Worm (Caenorhabditis elegans) whole organism, young adult: ENCODE results near the gene cblc-1.

Experiments used
- F10E7.11 ChIP-seq: sonication (generic microtip); optimal IDR thresholded peaks from 2 replicates; lab custom pipeline; 2017; ENCODE audit warnings: mild to moderate bottlenecking, missing genetic modification characterization, moderate library complexity, missing compliant biosample characterization
- F55B11.4 ChIP-seq: sonication (generic microtip); optimal IDR thresholded peaks from 2 replicates; lab custom pipeline; 2016; ENCODE audit warnings: missing compliant biosample characterization, missing genetic modification characterization, borderline replicate concordance; ENCODE audit not compliant: insufficient read depth
- T07F8.4 ChIP-seq: sonication (generic microtip); optimal IDR thresholded peaks from 2 replicates; lab custom pipeline; 2016; ENCODE audit warnings: mild to moderate bottlenecking, missing genetic modification characterization, moderate library complexity, missing compliant biosample characterization
- Y95B8A.8 ChIP-seq: fragments of 200-800 bp; sonication (Bioruptor generic); IDR thresholded peaks from 2 replicates; pipeline ENCODE4 v1.3.6; 2022; ENCODE audit warnings: missing genetic modification reagents, missing genetic modification characterization, missing compliant biosample characterization
- ZK185.1 ChIP-seq: sonication (generic microtip); optimal IDR thresholded peaks from 2 replicates; lab custom pipeline; 2016; ENCODE audit warnings: mild to moderate bottlenecking, missing genetic modification characterization, missing compliant biosample characterization; ENCODE audit not compliant: poor library complexity, severe bottlenecking
- aptf-3 ChIP-seq: fragments of 200-800 bp; sonication (Bioruptor generic); IDR thresholded peaks from 2 replicates; pipeline ENCODE4 v1.3.6; 2022; ENCODE audit warnings: missing genetic modification characterization, missing compliant biosample characterization
- atf-7 ChIP-seq: sonication (generic microtip); optimal IDR thresholded peaks from 2 replicates; lab custom pipeline; 2017; ENCODE audit warnings: mild to moderate bottlenecking, missing genetic modification characterization, missing compliant biosample characterization
- bed-1 ChIP-seq: fragments of 200-800 bp; sonication (Bioruptor generic); IDR thresholded peaks from 2 replicates; pipeline ENCODE4 v1.3.6; 2022; ENCODE audit warnings: missing genetic modification reagents, missing genetic modification characterization, missing compliant biosample characterization
- cebp-2 ChIP-seq: fragments of 200-800 bp; sonication (Bioruptor generic); IDR thresholded peaks from 2 replicates; pipeline ENCODE4 v1.3.6; 2022; ENCODE audit warnings: missing genetic modification characterization, missing compliant biosample characterization
- ceh-79 ChIP-seq: sonication (generic microtip); optimal IDR thresholded peaks from 2 replicates; lab custom pipeline; 2017; ENCODE audit warnings: mild to moderate bottlenecking, missing genetic modification characterization, missing compliant biosample characterization
- ceh-91 ChIP-seq: fragments of 200-800 bp; sonication (Bioruptor generic); IDR thresholded peaks from 2 replicates; pipeline ENCODE4 v1.3.6; 2022; ENCODE audit warnings: missing genetic modification reagents, missing genetic modification characterization, missing compliant biosample characterization
- dpff-1 ChIP-seq: sonication (generic microtip); optimal IDR thresholded peaks from 2 replicates; lab custom pipeline; 2017; ENCODE audit warnings: mild to moderate bottlenecking, missing genetic modification characterization, missing compliant biosample characterization
- efl-1 ChIP-seq: fragments of 150-350 bp; optimal IDR thresholded peaks from 2 replicates; lab custom pipeline; 2014; ENCODE audit warnings: missing biosample characterization, missing genetic modification reagents, missing genetic modification characterization
- him-1 ChIP-seq: sonication (generic microtip); optimal IDR thresholded peaks from 2 replicates; lab custom pipeline; 2016; ENCODE audit warnings: missing genotype, missing genetic modification reagents, missing genetic modification characterization, missing compliant biosample characterization
- let-526 ChIP-seq: fragments of 200-800 bp; sonication (Bioruptor generic); IDR thresholded peaks from 2 replicates; pipeline ENCODE4 v1.3.6; 2022; ENCODE audit warnings: missing genetic modification reagents, missing genetic modification characterization, missing compliant biosample characterization
- lin-26 ChIP-seq: fragments of 200-800 bp; sonication (Bioruptor generic); IDR thresholded peaks from 2 replicates; pipeline ENCODE4 v1.3.6; 2022; ENCODE audit warnings: missing genetic modification reagents, missing genetic modification characterization, missing compliant biosample characterization
- lin-40 ChIP-seq: sonication (generic microtip); optimal IDR thresholded peaks from 2 replicates; lab custom pipeline; 2016; ENCODE audit warnings: missing genetic modification characterization, mild to moderate bottlenecking, missing compliant biosample characterization, missing genotype, missing genetic modification reagents
- lir-1 ChIP-seq: fragments of 200-800 bp; sonication (Bioruptor generic); conservative IDR thresholded peaks from 2 replicates; pipeline ENCODE4 v1.3.6; 2022; ENCODE audit warnings: missing genetic modification reagents, missing genetic modification characterization, missing compliant biosample characterization
- lsy-27 ChIP-seq: sonication (generic microtip); optimal IDR thresholded peaks from 2 replicates; lab custom pipeline; 2017; ENCODE audit warnings: missing genetic modification characterization, mild to moderate bottlenecking, missing compliant biosample characterization, antibody characterized with exemption, missing genotype, borderline replicate concordance; ENCODE audit not compliant: insufficient read depth
- madf-10 ChIP-seq: sonication (generic microtip); optimal IDR thresholded peaks from 2 replicates; lab custom pipeline; 2016; ENCODE audit warnings: mild to moderate bottlenecking, missing genetic modification characterization, missing compliant biosample characterization
- mcd-1 ChIP-seq: fragments of 200-800 bp; sonication (Bioruptor generic); IDR thresholded peaks from 2 replicates; pipeline ENCODE4 v1.3.6; 2022; ENCODE audit warnings: missing genetic modification reagents, missing genetic modification characterization, missing compliant biosample characterization
- mes-4 ChIP-seq: sonication (generic microtip); optimal IDR thresholded peaks from 2 replicates; lab custom pipeline; 2016; ENCODE audit warnings: missing genotype, missing genetic modification characterization, missing compliant biosample characterization
- mxl-1 ChIP-seq: sonication (generic microtip); optimal IDR thresholded peaks from 2 replicates; lab custom pipeline; 2016; ENCODE audit warnings: missing genetic modification characterization, missing compliant biosample characterization
- nfyb-1 ChIP-seq: fragments of 200-800 bp; sonication (Bioruptor generic); IDR thresholded peaks from 2 replicates; pipeline ENCODE4 v1.3.6; 2022; ENCODE audit warnings: missing genetic modification reagents, missing genetic modification characterization, missing compliant biosample characterization
- nhr-27 ChIP-seq: fragments of 200-800 bp; sonication (Bioruptor generic); optimal IDR thresholded peaks from 2 replicates; lab custom pipeline; 2018; ENCODE audit warnings: mild to moderate bottlenecking, missing genetic modification characterization, moderate library complexity, missing compliant biosample characterization
- nhr-80 ChIP-seq: sonication (generic microtip); optimal IDR thresholded peaks from 2 replicates; lab custom pipeline; 2016; ENCODE audit warnings: missing genetic modification characterization, missing compliant biosample characterization
- sea-2 ChIP-seq: fragments of 200-800 bp; sonication (Bioruptor generic); IDR thresholded peaks from 2 replicates; pipeline ENCODE4 v1.3.6; 2022; ENCODE audit warnings: missing genetic modification characterization, missing compliant biosample characterization
- snpc-4 ChIP-seq, 5 experiments: fragments of 150-350 bp in 1 of 5; sonication (generic microtip) in 4 of 5; optimal IDR thresholded peaks; 2 replicates each; lab custom pipeline; 2014 to 2018; ENCODE audit warnings: missing genetic modification characterization in 5 of 5, missing biosample characterization in 3 of 5, antibody characterized with exemption in 2 of 5, mild to moderate bottlenecking in 2 of 5, missing compliant biosample characterization in 2 of 5, missing genotype in 2 of 5, moderate library complexity in 2 of 5, missing genetic modification reagents in 1 of 5
- tlf-1 ChIP-seq: fragments of 200-800 bp; sonication (Bioruptor generic); optimal IDR thresholded peaks from 2 replicates; lab custom pipeline; 2018; ENCODE audit warnings: mild to moderate bottlenecking, missing genetic modification characterization, missing compliant biosample characterization
- unc-62 ChIP-seq: fragments of 150-350 bp; optimal IDR thresholded peaks from 2 replicates; lab custom pipeline; 2014; ENCODE audit warnings: missing biosample characterization, missing genetic modification reagents, missing genetic modification characterization
- xnd-1 ChIP-seq: sonication (generic microtip); optimal IDR thresholded peaks from 2 replicates; lab custom pipeline; 2016; ENCODE audit warnings: missing genotype, missing genetic modification reagents, missing genetic modification characterization, missing compliant biosample characterization
- ztf-25 ChIP-seq: fragments of 200-800 bp; sonication (Bioruptor generic); IDR thresholded peaks from 2 replicates; pipeline ENCODE4 v1.3.6; 2022; ENCODE audit warnings: missing genetic modification reagents, missing genetic modification characterization, missing compliant biosample characterization
- ztf-6 ChIP-seq: fragments of 200-800 bp; sonication (Bioruptor generic); IDR thresholded peaks from 2 replicates; pipeline ENCODE4 v1.3.6; 2022; ENCODE audit warnings: missing genetic modification reagents, missing genetic modification characterization, missing compliant biosample characterization

The cblc-1 gene

DNA sequence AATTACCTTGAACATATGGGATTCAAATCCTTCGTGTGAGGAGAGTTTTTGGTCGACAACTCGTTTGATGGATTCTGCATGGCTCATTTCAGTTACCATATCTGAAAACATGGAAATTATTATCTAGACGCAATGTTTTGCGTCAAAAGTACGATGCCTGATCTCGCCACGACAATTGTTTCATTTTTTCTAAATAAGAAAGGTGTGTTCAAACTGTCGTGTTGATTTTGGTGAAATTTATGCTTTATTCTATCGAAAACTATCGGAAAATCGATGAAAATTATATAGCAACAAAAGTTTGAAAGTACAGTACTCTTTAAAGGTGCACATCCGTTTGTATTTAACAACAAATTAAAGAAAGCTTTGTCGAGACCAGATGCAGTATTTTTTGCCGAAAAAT lies at the start of gene cblc-1:
Gene cblc-1, minus strand, starts transcription at position 101 of the 400 bp plus-strand sequence.
- no peak for TF ChIP-seq lir-1 (GFP tag; lab: Robert Waterston, UW)
- no peak for TF ChIP-seq lin-26
- no peak for TF ChIP-seq nhr-27 (tag; lab: Kevin White, UChicago)
- TF ChIP-seq let-526 (GFP tag; lab: Robert Waterston, UW), result no peak
- TF ChIP-seq lsy-27 (tag; lab: Kevin White, UChicago), result no peak
- no peak for TF ChIP-seq nfyb-1 (GFP tag; lab: Robert Waterston, UW)
- no peak for TF ChIP-seq cebp-2
- TF ChIP-seq mcd-1 (GFP tag; lab: Robert Waterston, UW), result no peak
- TF ChIP-seq snpc-4 (GFP tag; optimal IDR thresholded peaks at IDR 0.05; lab: Kevin White, UChicago), result no peak
- TF ChIP-seq snpc-4 (tag; optimal IDR thresholded peaks at IDR 0.05; lab: Kevin White, UChicago), result no peak
- no peak for TF ChIP-seq ztf-25
- TF ChIP-seq ZK185.1 (tag; lab: Kevin White, UChicago), result no peak
- TF ChIP-seq dpff-1, result no peak
- TF ChIP-seq efl-1 (GFP tag; lab: Kevin White, UChicago), result no peak
- TF ChIP-seq ztf-6 (GFP tag; lab: Robert Waterston, UW), result no peak
- no peak for TF ChIP-seq F10E7.11
- TF ChIP-seq F55B11.4 (tag; lab: Kevin White, UChicago), result no peak
- TF ChIP-seq sea-2, result no peak
- TF ChIP-seq T07F8.4 (tag; lab: Kevin White, UChicago), result no peak

DNA sequence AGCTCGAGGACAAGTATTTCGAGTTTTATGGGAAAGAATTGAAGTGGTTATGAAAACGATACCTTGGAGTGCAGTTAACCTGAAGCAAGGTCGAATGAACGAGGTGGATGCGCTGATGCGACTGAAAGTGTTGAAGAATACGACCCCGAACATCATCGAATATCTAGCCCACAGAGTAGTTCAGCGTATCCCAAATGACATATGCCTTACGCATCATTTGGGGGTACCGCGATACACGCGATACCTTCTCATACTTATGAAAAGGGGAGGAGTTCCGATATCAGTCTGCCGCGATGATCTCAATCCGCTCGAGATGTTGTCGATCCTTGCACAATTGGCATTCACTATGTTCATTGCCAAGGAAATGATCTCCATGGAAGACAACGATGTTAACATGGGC lies 48.9 kb upstream of the cblc-1 start, which contains the start of gene T27F7.12:
Gene T27F7.12, plus strand, starts transcription at position 301 of the 400 bp plus-strand sequence.
- TF ChIP-seq aptf-3, result 0 out of 2 replicates have a peak, but pooled peaks have one; percentile 33
- TF ChIP-seq atf-7, result no peak

DNA sequence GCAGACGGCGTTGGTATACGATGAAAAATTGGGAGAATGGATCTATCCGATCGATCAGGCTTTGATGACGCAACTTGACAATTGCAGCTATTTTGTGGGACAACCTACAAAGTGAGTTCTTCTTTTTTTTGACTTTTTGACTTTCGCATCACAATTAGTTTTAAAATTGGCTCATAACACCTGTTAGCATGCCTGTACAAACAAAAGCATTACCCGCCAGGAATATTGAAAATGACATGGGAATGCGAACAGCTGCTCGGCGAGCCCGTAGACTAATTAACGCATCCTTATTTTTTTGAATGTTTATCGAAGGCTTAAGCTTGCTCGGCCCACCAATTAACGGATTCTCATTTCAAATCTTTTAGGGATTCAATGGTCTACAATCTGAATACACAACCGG lies 46.3 kb upstream of the cblc-1 start:
- TF ChIP-seq ceh-79 (tag; lab: Kevin White, UChicago), result no peak
- TF ChIP-seq tlf-1 (GFP tag; lab: Kevin White, UChicago), result no peak
- TF ChIP-seq mxl-1 (tag; lab: Kevin White, UChicago), result no peak
- no peak for TF ChIP-seq unc-62 (GFP tag; lab: Kevin White, UChicago)
- TF ChIP-seq nhr-80 (tag; lab: Kevin White, UChicago), result no peak
- TF ChIP-seq lin-40 (tag; lab: Kevin White, UChicago), result no peak
- no peak for TF ChIP-seq mes-4 (tag; lab: Kevin White, UChicago)
- no peak for TF ChIP-seq him-1
- TF ChIP-seq efl-1 (GFP tag; lab: Kevin White, UChicago), result no peak

DNA sequence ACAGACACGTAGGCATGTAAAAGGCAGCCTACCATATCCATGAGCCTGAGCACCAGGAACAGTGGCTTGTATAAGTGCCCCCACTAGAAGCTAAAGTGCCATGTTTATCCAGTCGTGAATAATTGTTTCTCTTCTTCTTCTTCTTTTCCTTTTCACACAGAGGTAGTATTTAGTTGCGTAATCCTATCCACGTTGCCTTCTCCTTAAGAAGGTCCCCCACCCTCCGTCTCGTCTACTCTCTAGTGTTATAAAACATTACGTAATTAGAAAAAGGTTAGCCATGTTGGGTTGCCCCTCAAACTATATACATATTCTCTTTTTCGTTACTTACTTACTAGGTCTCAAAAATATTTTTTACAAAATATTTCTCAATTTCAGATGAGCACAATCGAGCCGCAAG lies 45.7 kb upstream of the cblc-1 start:
- TF ChIP-seq xnd-1 (tag; lab: Kevin White, UChicago), result no peak
- no peak for TF ChIP-seq let-526 (GFP tag; lab: Robert Waterston, UW)
- no peak for TF ChIP-seq cebp-2
- no peak for TF ChIP-seq bed-1 (GFP tag; lab: Robert Waterston, UW)
- TF ChIP-seq Y95B8A.8 (GFP tag; lab: Robert Waterston, UW), result no peak
- TF ChIP-seq ceh-91 (GFP tag; lab: Robert Waterston, UW), result no peak

DNA sequence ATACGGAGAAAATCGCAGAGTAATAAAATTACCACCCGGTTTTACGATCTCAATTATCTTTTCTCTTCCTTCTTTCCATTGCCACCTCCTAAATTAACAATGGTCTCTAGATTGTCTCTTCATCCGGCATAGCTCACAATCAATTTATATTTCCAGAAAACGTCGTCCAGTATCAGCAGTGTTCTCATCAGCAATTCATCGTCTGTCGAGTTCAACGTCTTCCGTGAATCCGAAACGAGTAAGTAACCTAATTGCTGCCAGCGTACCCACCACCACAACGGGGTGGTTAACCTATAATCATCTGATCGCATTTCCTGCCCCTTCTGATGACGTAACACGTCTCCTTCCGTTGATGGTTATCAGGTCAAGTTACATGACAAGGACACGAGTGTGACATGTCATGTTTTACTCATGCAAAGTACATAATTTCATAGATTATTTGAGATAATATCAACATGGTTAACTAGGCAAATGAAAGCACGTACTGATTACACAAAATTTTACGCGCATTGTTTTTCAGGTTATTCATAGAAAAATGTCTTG lies 45.1 kb upstream of the cblc-1 start:
- TF ChIP-seq sea-2, result no peak
- TF ChIP-seq let-526 (GFP tag; lab: Robert Waterston, UW), result no peak
- no peak for TF ChIP-seq madf-10 (tag; lab: Kevin White, UChicago)
- no peak for TF ChIP-seq mxl-1 (tag; lab: Kevin White, UChicago)
